Worm (Caenorhabditis elegans) whole organism, L2 larva: ENCODE data around the gene C35A5.4.

Experiments
- F13H6.1 ChIP-seq: sonication (generic microtip); optimal IDR thresholded peaks from 2 replicates; lab custom pipeline; 2016; ENCODE audit warnings: missing genetic modification characterization, missing compliant biosample characterization
- R02D3.7 ChIP-seq: fragments of 150-350 bp; optimal IDR thresholded peaks from 2 replicates; lab custom pipeline; 2014; ENCODE audit warnings: missing biosample characterization, missing genetic modification characterization
- Y55F3AM.14 ChIP-seq: fragments of 200-800 bp; sonication (Bioruptor generic); optimal IDR thresholded peaks from 2 replicates; lab custom pipeline; 2018; ENCODE audit warnings: mild to moderate bottlenecking, missing genetic modification characterization, missing compliant biosample characterization
- alr-1 ChIP-seq: fragments of 150-350 bp; optimal IDR thresholded peaks from 2 replicates; lab custom pipeline; 2014; ENCODE audit warnings: missing biosample characterization, missing genetic modification characterization
- aly-2 ChIP-seq: fragments of 150-350 bp; optimal IDR thresholded peaks from 2 replicates; lab custom pipeline; 2014; ENCODE audit warnings: missing biosample characterization, missing genetic modification characterization
- ama-1 ChIP-seq: fragments of 150-350 bp; optimal IDR thresholded peaks from 2 replicates; lab custom pipeline; 2018; ENCODE audit warnings: inconsistent platforms
- ceh-82 ChIP-seq: fragments of 150-350 bp; optimal IDR thresholded peaks from 2 replicates; lab custom pipeline; 2014; ENCODE audit warnings: missing biosample characterization, missing genetic modification characterization
- crh-2 ChIP-seq: sonication (generic microtip); optimal IDR thresholded peaks from 2 replicates; lab custom pipeline; 2017; ENCODE audit warnings: missing biosample characterization, missing genetic modification characterization
- dmd-4 ChIP-seq: sonication (generic microtip); optimal IDR thresholded peaks from 2 replicates; lab custom pipeline; 2017; ENCODE audit warnings: missing biosample characterization, missing genetic modification characterization
- elt-1 ChIP-seq: fragments of 150-350 bp; optimal IDR thresholded peaks from 2 replicates; lab custom pipeline; 2014; ENCODE audit warnings: missing biosample characterization, missing genetic modification characterization
- elt-3 ChIP-seq: sonication (generic microtip); optimal IDR thresholded peaks from 2 replicates; lab custom pipeline; 2017; ENCODE audit warnings: missing biosample characterization, missing genetic modification characterization
- fos-1 ChIP-seq: fragments of 150-350 bp; optimal IDR thresholded peaks from 2 replicates; lab custom pipeline; 2014; ENCODE audit warnings: missing biosample characterization, missing genetic modification characterization
- gmeb-1 ChIP-seq: fragments of 150-350 bp; optimal IDR thresholded peaks from 2 replicates; lab custom pipeline; 2014; ENCODE audit warnings: missing biosample characterization, missing genetic modification characterization
- lsy-2 ChIP-seq, 2 experiments: fragments of 150-350 bp in 1 of 2; sonication (generic microtip) in 1 of 2; optimal IDR thresholded peaks; 2 replicates each; lab custom pipeline; 2014 to 2017; ENCODE audit warnings: missing biosample characterization in 2 of 2, missing genetic modification characterization in 2 of 2
- mab-5 ChIP-seq: fragments of 150-350 bp; optimal IDR thresholded peaks from 2 replicates; lab custom pipeline; 2014; ENCODE audit warnings: missing biosample characterization, missing genetic modification characterization
- mbf-1 ChIP-seq: sonication (generic microtip); optimal IDR thresholded peaks from 2 replicates; lab custom pipeline; 2017; ENCODE audit warnings: missing biosample characterization, missing genetic modification characterization
- mdl-1 ChIP-seq, 2 experiments: fragments of 150-350 bp in 1 of 2; sonication (generic microtip) in 1 of 2; optimal IDR thresholded peaks; 2 replicates each; lab custom pipeline; 2017; ENCODE audit warnings: missing biosample characterization in 2 of 2, missing genetic modification characterization in 2 of 2
- nhr-11 ChIP-seq: fragments of 150-350 bp; optimal IDR thresholded peaks from 2 replicates; lab custom pipeline; 2014; ENCODE audit warnings: missing biosample characterization, missing genetic modification characterization
- nhr-129 ChIP-seq: fragments of 150-350 bp; optimal IDR thresholded peaks from 2 replicates; lab custom pipeline; 2014; ENCODE audit warnings: missing biosample characterization, missing genetic modification characterization
- nhr-23 ChIP-seq: fragments of 150-350 bp; optimal IDR thresholded peaks from 2 replicates; lab custom pipeline; 2014; ENCODE audit warnings: missing biosample characterization, missing genetic modification reagents, missing genetic modification characterization
- nhr-6 ChIP-seq: fragments of 150-350 bp; optimal IDR thresholded peaks from 2 replicates; lab custom pipeline; 2014; ENCODE audit warnings: missing biosample characterization, missing genetic modification characterization
- nhr-77 ChIP-seq: fragments of 150-350 bp; optimal IDR thresholded peaks from 2 replicates; lab custom pipeline; 2014; ENCODE audit warnings: missing biosample characterization, missing genetic modification characterization
- peb-1 ChIP-seq: fragments of 150-350 bp; optimal IDR thresholded peaks from 2 replicates; lab custom pipeline; 2014; ENCODE audit warnings: missing biosample characterization, missing genetic modification characterization
- sem-4 ChIP-seq: fragments of 150-350 bp; optimal IDR thresholded peaks from 2 replicates; lab custom pipeline; 2014; ENCODE audit warnings: missing biosample characterization, missing genetic modification reagents, missing genetic modification characterization
- skn-1 ChIP-seq: sonication (generic microtip); optimal IDR thresholded peaks from 2 replicates; lab custom pipeline; 2017; ENCODE audit warnings: missing biosample characterization, missing genetic modification characterization
- sma-3 ChIP-seq: sonication (generic microtip); optimal IDR thresholded peaks from 2 replicates; lab custom pipeline; 2016; ENCODE audit warnings: missing genetic modification reagents, missing genetic modification characterization, missing compliant biosample characterization
- sma-9 ChIP-seq, 2 experiments: fragments of 150-350 bp in 1 of 2; sonication (generic microtip) in 1 of 2; optimal IDR thresholded peaks; 2 replicates each; lab custom pipeline; 2014 to 2016; ENCODE audit warnings: missing genetic modification characterization in 2 of 2, mild to moderate bottlenecking in 1 of 2, missing biosample characterization in 1 of 2, missing compliant biosample characterization in 1 of 2, missing genetic modification reagents in 1 of 2, moderate library complexity in 1 of 2
- snpc-4 ChIP-seq: fragments of 150-350 bp; optimal IDR thresholded peaks from 2 replicates; lab custom pipeline; 2014; ENCODE audit warnings: missing biosample characterization, missing genetic modification characterization
- unc-39 ChIP-seq: fragments of 150-350 bp; optimal IDR thresholded peaks from 2 replicates; lab custom pipeline; 2014; ENCODE audit warnings: missing biosample characterization, missing genetic modification characterization
- unc-55 ChIP-seq: fragments of 150-350 bp; sonication (generic microtip); optimal IDR thresholded peaks from 3 replicates; lab custom pipeline; 2014; ENCODE audit warnings: missing biosample characterization, missing genetic modification reagents, missing genetic modification characterization
- unc-62 ChIP-seq: fragments of 150-350 bp; optimal IDR thresholded peaks from 2 replicates; lab custom pipeline; 2014; ENCODE audit warnings: missing biosample characterization, missing genetic modification reagents, missing genetic modification characterization
- zag-1 ChIP-seq: fragments of 150-350 bp; optimal IDR thresholded peaks from 2 replicates; lab custom pipeline; 2014; ENCODE audit warnings: missing biosample characterization, missing genetic modification characterization
- ztf-11 ChIP-seq: sonication (generic microtip); optimal IDR thresholded peaks from 2 replicates; lab custom pipeline; 2017; ENCODE audit warnings: missing biosample characterization, missing genetic modification characterization

The C35A5.4 gene

DNA sequence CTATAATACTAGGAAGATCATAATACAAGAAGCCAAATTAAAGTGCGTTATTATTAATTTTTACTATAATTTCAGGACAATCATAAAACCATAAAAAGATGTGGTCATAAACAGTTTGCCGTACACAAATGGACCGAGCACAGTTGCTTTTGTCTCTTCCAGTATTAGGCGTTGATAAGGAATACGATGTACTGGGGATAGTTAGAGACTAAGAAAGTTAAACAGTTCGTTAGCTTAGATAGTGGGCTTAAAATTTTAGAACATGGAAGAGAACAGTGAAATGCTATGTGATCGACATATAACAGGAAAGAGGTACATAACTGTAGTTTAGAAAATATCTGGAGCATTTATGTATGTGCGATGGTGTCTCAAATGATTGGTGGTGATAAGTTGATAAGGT, 11.4 kb upstream of the C35A5.4 start:
- TF ChIP-seq fos-1 (tag; lab: Kevin White, UChicago) (peak; percentile 57), aly-2 (tag; lab: Kevin White, UChicago) (no peak), F13H6.1 (peak; percentile 7), crh-2 (peak; percentile 5), R02D3.7 (no peak), mbf-1 (no peak)

DNA sequence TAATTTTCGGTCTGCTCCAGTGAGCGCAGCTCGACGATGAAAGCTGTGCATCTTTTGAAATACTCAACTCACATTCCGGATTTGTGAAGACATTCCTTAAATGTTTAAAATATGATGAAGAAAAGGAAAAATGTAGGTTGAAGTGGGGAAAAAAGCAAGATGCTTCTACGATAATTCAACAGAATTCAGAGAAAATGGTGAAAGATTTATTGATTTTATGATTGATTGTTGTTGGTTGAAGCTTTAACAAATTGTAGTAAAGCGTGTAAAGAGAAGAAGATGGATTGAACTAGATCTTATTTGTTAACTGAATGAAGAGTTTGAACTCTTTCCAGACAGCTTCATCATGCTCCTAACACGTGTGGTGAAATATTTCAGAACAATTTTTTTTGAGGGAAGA, 6.8 kb upstream of the C35A5.4 start, which contains the start of gene ncx-5:
TSS of gene ncx-5 (minus strand) at position 101 of the 400 bp plus-strand sequence.
- TF ChIP-seq ceh-82 (tag; lab: Kevin White, UChicago) (no peak), zag-1 (tag; lab: Kevin White, UChicago) (no peak), nhr-11 (tag; lab: Kevin White, UChicago) (no peak), snpc-4 (tag; lab: Kevin White, UChicago) (no peak), dmd-4 (tag; lab: Kevin White, UChicago) (no peak), ama-1 (lab: Kevin White, UChicago) (no peak), lsy-2 (tag; optimal IDR thresholded peaks at IDR 0.05; lab: Kevin White, UChicago) (no peak), F13H6.1 (no peak), unc-62 (no peak), crh-2 (no peak)
- TF ChIP-seq, all 48 proteins: peak for 0

- TF ChIP-seq mab-5 (tag; lab: Kevin White, UChicago), result no peak
- TF ChIP-seq ztf-11 (tag; lab: Kevin White, UChicago), result no peak
- TF ChIP-seq nhr-129 (tag; lab: Kevin White, UChicago), result no peak
- no peak for TF ChIP-seq sma-3
- no peak for TF ChIP-seq Y55F3AM.14 (GFP tag; lab: Kevin White, UChicago)
- no peak for TF ChIP-seq elt-3 (tag; lab: Kevin White, UChicago)
- no peak for TF ChIP-seq nhr-23 (tag; lab: Kevin White, UChicago)
- TF ChIP-seq unc-39, result no peak
- no peak for TF ChIP-seq snpc-4 (tag; lab: Kevin White, UChicago)
- no peak for TF ChIP-seq nhr-11 (tag; lab: Kevin White, UChicago)
- TF ChIP-seq, all 48 proteins: peak for 0
These were observed 5.4 kb upstream of the C35A5.4 start, which contains the start of gene aqp-5 for ce11 chrV:10491443-10491842. TSS of gene aqp-5 (plus strand) at chrV:10491743.

DNA sequence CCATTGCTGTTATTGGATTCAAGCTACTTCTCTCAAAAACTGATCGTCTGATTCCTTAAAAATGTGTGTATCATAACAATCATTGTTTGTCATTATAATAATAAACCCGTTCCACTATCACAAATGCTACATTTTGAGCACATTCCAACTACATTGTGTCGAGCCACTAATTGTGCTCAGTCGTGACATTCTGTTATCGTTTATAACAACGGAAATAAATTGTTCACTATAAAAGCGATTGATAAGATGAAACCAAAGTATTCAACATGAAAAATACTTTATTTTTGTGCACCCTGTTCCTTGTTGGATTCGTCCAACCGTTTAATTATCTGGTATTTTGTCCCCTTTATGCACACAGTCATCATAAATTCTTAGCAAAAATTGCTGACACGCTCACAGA, 3.7 kb upstream of the C35A5.4 start, which contains the start of gene ugt-33:
TSS of gene ugt-33 (plus strand) at position 260 of the 400 bp plus-strand sequence.
- TF ChIP-seq sma-9 (GFP tag; optimal IDR thresholded peaks at IDR 0.05; lab: Kevin White, UChicago) (peak; percentile 26), sma-9 (tag; optimal IDR thresholded peaks at IDR 0.05; lab: Kevin White, UChicago) (no peak), fos-1 (tag; lab: Kevin White, UChicago) (peak; percentile 64), ama-1 (lab: Kevin White, UChicago) (no peak), elt-1 (tag; lab: Kevin White, UChicago) (no peak), unc-39 (no peak), nhr-129 (tag; lab: Kevin White, UChicago) (no peak), gmeb-1 (tag; lab: Kevin White, UChicago) (peak; percentile 23)

- TF ChIP-seq zag-1 (tag; lab: Kevin White, UChicago) (no peak), nhr-77 (tag; lab: Kevin White, UChicago) (no peak), gmeb-1 (tag; lab: Kevin White, UChicago) (no peak), unc-62 (no peak), F13H6.1 (no peak), nhr-6 (tag; lab: Kevin White, UChicago) (no peak), alr-1 (tag; lab: Kevin White, UChicago) (no peak), unc-55 (GFP tag; lab: Kevin White, UChicago) (no peak), sma-9 (GFP tag; optimal IDR thresholded peaks at IDR 0.05; lab: Kevin White, UChicago) (no peak), sma-9 (tag; optimal IDR thresholded peaks at IDR 0.05; lab: Kevin White, UChicago) (no peak), dmd-4 (tag; lab: Kevin White, UChicago) (no peak), mab-5 (tag; lab: Kevin White, UChicago) (no peak), unc-39 (no peak), ama-1 (lab: Kevin White, UChicago) (no peak), R02D3.7 (no peak), nhr-129 (tag; lab: Kevin White, UChicago) (no peak), sem-4 (tag; lab: Kevin White, UChicago) (no peak), peb-1 (tag; lab: Kevin White, UChicago) (no peak), mdl-1 (tag; optimal IDR thresholded peaks at IDR 0.05; lab: Kevin White, UChicago) (no peak), skn-1 (tag; lab: Kevin White, UChicago) (no peak), mbf-1 (no peak)
- TF ChIP-seq, all 48 proteins: peak for 0
These were observed 4.5 kb downstream of the C35A5.4 start, which contains the start of gene C35A5.3 for ce11 chrV:10501295-10501694. TSS of gene C35A5.3 (minus strand) at chrV:10501395.
